Worm (Caenorhabditis elegans): ENCODE data around the gene clec-210.

Gene clec-210

ce11 chrV:3144494-3144893, 26.3 kb downstream of the clec-210 start, which contains the start of gene srab-10:
Gene srab-10, minus strand, starts transcription at chrV:3144594.
- no peak for TF ChIP-seq dmd-9 (GFP tag; IDR thresholded peaks at IDR 0.05)
- no peak for TF ChIP-seq nhr-111 (GFP tag; optimal IDR thresholded peaks at IDR 0.05)
- no peak for TF ChIP-seq ceh-28 (tag; optimal IDR thresholded peaks at IDR 0.05)
- no peak for TF ChIP-seq dpl-1 (GFP tag; optimal IDR thresholded peaks at IDR 0.05)
- TF ChIP-seq ceh-44 (GFP tag; IDR thresholded peaks at IDR 0.05), result no peak
- TF ChIP-seq skn-1 (tag; optimal IDR thresholded peaks at IDR 0.05), result no peak
- TF ChIP-seq dve-1 (tag; optimal IDR thresholded peaks at IDR 0.05; ENCODE audit: insufficient read depth), result no peak

- TF ChIP-seq set-16 (GFP tag; IDR thresholded peaks at IDR 0.05), result peak; percentile 86
- no peak for TF ChIP-seq sdz-12 (GFP tag; optimal IDR thresholded peaks at IDR 0.05)
- no peak for TF ChIP-seq gei-8 (GFP tag; optimal IDR thresholded peaks at IDR 0.05)
- no peak for TF ChIP-seq ceh-32 (tag; optimal IDR thresholded peaks at IDR 0.05; ENCODE audit: poor library complexity)
Observed at ce11 chrV:3145241-3145640, 27.1 kb downstream of the clec-210 start.

ce11 chrV:3146932-3147331, 28.8 kb downstream of the clec-210 start, which contains the start of gene srab-11:
Gene srab-11, minus strand, starts transcription at chrV:3147032.
- TF ChIP-seq mxl-3 (GFP tag; optimal IDR thresholded peaks at IDR 0.05) (no peak), zip-2 (tag; optimal IDR thresholded peaks at IDR 0.05) (no peak), nhr-42 (GFP tag; IDR thresholded peaks at IDR 0.05) (no peak), nhr-76 (tag; optimal IDR thresholded peaks at IDR 0.05) (no peak), zag-1 (tag; optimal IDR thresholded peaks at IDR 0.05) (no peak), ceh-62 (tag; optimal IDR thresholded peaks at IDR 0.05) (no peak), aha-1 (tag) (peak; percentile 6), T20F7.1 (GFP tag; optimal IDR thresholded peaks at IDR 0.05) (no peak)

ce11 chrV:3149910-3150428, 31.8 kb downstream of the clec-210 start:
- TF ChIP-seq aha-1 (tag), result peak; percentile 73
- peak; percentile 91 for TF ChIP-seq set-16 (GFP tag; IDR thresholded peaks at IDR 0.05)
- TF ChIP-seq saeg-2 (GFP tag; IDR thresholded peaks at IDR 0.05), result 0 out of 2 replicates have a peak, but pooled peaks have one; percentile 38
- no peak for TF ChIP-seq ztf-11 (tag; optimal IDR thresholded peaks at IDR 0.05)
- 0 out of 2 replicates have a peak, but pooled peaks have one; percentile 6 for TF ChIP-seq nhr-41 (GFP tag; IDR thresholded peaks at IDR 0.05)

- TF ChIP-seq ceh-32 (tag; optimal IDR thresholded peaks at IDR 0.05; ENCODE audit: poor library complexity) (no peak), skn-1 (tag; optimal IDR thresholded peaks at IDR 0.05) (no peak), nhr-48 (tag; optimal IDR thresholded peaks at IDR 0.05) (no peak), Y5F2A.4 (GFP tag; optimal IDR thresholded peaks at IDR 0.05) (no peak), ces-1 (GFP tag; optimal IDR thresholded peaks at IDR 0.05) (no peak), vab-7 (GFP tag; IDR thresholded peaks at IDR 0.05) (no peak), nhr-102 (tag; optimal IDR thresholded peaks at IDR 0.05) (no peak), spr-1 (tag; optimal IDR thresholded peaks at IDR 0.05) (no peak), ZK546.5 (tag; optimal IDR thresholded peaks at IDR 0.05) (no peak), R02D3.7 (tag; optimal IDR thresholded peaks at IDR 0.05) (no peak), jun-1 (tag; optimal IDR thresholded peaks at IDR 0.05) (no peak), daf-16 (GFP tag; optimal IDR thresholded peaks at IDR 0.05) (no peak), daf-16 (tag; optimal IDR thresholded peaks at IDR 0.05) (no peak), dmd-8 (GFP tag; IDR thresholded peaks at IDR 0.05) (no peak), ceh-28 (tag; optimal IDR thresholded peaks at IDR 0.05) (no peak), nhr-42 (GFP tag; IDR thresholded peaks at IDR 0.05) (no peak), ceh-44 (GFP tag; IDR thresholded peaks at IDR 0.05) (no peak), nhr-11 (tag; optimal IDR thresholded peaks at IDR 0.05) (no peak), unc-130 (GFP tag; optimal IDR thresholded peaks at IDR 0.05) (no peak), tag-97 (GFP tag; IDR thresholded peaks at IDR 0.05) (no peak), php-3 (GFP tag; IDR thresholded peaks at IDR 0.05) (no peak)
Observed at ce11 chrV:3151862-3152261, 33.7 kb downstream of the clec-210 start, which contains the start of gene srab-6. Gene srab-6, minus strand, starts transcription at chrV:3151962.
